Fruit fly (Drosophila melanogaster): ENCODE measurements around the gene bc10.

bc10 gene

DNA sequence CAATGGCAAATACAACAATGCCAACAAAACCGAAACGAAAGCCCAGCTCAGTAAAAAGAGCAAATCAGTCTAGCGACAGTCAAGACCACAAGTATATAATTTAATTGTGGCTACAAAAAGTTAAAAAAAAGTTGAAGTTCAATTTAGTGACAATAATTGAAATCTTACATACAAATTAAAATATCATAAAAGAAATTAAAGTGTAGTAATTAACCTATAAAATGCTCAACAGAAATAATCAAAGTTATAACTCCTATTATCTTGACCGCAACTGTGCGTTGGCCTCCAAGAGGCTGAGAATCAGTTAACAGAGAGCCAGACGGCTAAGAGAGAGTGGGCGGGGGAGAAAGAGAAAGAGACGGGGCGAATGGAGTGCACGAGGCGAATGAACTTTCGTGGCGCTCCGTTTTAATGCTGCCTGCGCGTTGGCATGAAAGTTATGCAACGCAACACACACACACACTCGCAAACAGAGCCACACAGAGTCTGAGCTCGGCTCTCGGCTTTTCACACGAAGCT, 46.8 kb downstream of the bc10 start (continued):
- peak in 1 of 2 experiments; percentile 94 for TF ChIP-seq eve (GFP tag; optimal IDR thresholded peaks at IDR 0.05)
- peak; percentile 86 for TF ChIP-seq CG2202 (tag; optimal IDR thresholded peaks at IDR 0.05)
- peak; percentile 92 for TF ChIP-seq CG8388 (GFP tag; optimal IDR thresholded peaks at IDR 0.05)
- peak; percentile 41 for TF ChIP-seq Fer2 (tag; optimal IDR thresholded peaks at IDR 0.05)
- TF ChIP-seq CG10267 (tag; optimal IDR thresholded peaks at IDR 0.05), result peak; percentile 89
- peak; percentile 7; the same call in 1 of the 2 replicates for TF ChIP-seq CG10321 (GFP tag; IDR thresholded peaks at IDR 0.05)
- peak; percentile 73 for TF ChIP-seq CG17568 (GFP tag; optimal IDR thresholded peaks at IDR 0.05)
- peak; percentile 84 for TF ChIP-seq row (GFP tag; IDR thresholded peaks at IDR 0.05)
- peak; percentile 41; the same call in 1 of the 2 replicates for TF ChIP-seq Atf6 (GFP tag; IDR thresholded peaks at IDR 0.05)
- TF ChIP-seq CG11456 (GFP tag; IDR thresholded peaks at IDR 0.05), result no peak
- peak; percentile 60 for TF ChIP-seq cwo (GFP tag; optimal IDR thresholded peaks at IDR 0.05)
- TF ChIP-seq CG17361 (GFP tag; IDR thresholded peaks at IDR 0.05), result peak; percentile 91
- TF ChIP-seq ind (GFP tag; optimal IDR thresholded peaks at IDR 0.05), result peak; percentile 78
- peak; percentile 45 for TF ChIP-seq CG6654 (GFP tag; optimal IDR thresholded peaks at IDR 0.05)
- peak; percentile 32 for TF ChIP-seq CG1603 (tag; optimal IDR thresholded peaks at IDR 0.05)
- TF ChIP-seq chif (GFP tag; optimal IDR thresholded peaks at IDR 0.05), result peak; percentile 33 to 73
- peak; percentile 51 for TF ChIP-seq CG13775 (GFP tag; optimal IDR thresholded peaks at IDR 0.05)
- TF ChIP-seq CG30020 (tag; optimal IDR thresholded peaks at IDR 0.05), result peak; percentile 64
- peak; percentile 91 for TF ChIP-seq Xrp1 (GFP tag; IDR thresholded peaks at IDR 0.05)
- no peak for TF ChIP-seq Atf-2 (GFP tag; optimal IDR thresholded peaks at IDR 0.05)
- TF ChIP-seq knrl (GFP tag; IDR thresholded peaks at IDR 0.05; ENCODE audit: partially characterized antibody), result no peak
- no peak for TF ChIP-seq Dref (GFP tag; IDR thresholded peaks at IDR 0.05)
- TF ChIP-seq ato (GFP tag; IDR thresholded peaks at IDR 0.05; ENCODE audit: partially characterized antibody), result no peak
- peak; percentile 34 for TF ChIP-seq Ets97D (GFP tag; optimal IDR thresholded peaks at IDR 0.05)
- no peak for TF ChIP-seq unc-4 (GFP tag; IDR thresholded peaks at IDR 0.05; ENCODE audit: partially characterized antibody)
- peak; percentile 48 for TF ChIP-seq cg (GFP tag; optimal IDR thresholded peaks at IDR 0.05)
- TF ChIP-seq B-H1 (GFP tag; IDR thresholded peaks at IDR 0.05), result peak; percentile 55; the same call in 2 of the 3 replicates
- TF ChIP-seq sima (GFP tag; optimal IDR thresholded peaks at IDR 0.05), result no peak
- peak; percentile 28 for TF ChIP-seq CG4617 (GFP tag; optimal IDR thresholded peaks at IDR 0.05; ENCODE audit: borderline replicate concordance)
- TF ChIP-seq Jarid2 (GFP tag; optimal IDR thresholded peaks at IDR 0.05), result peak; percentile 54
- peak; percentile 68 for TF ChIP-seq tio (GFP tag; optimal IDR thresholded peaks at IDR 0.05)
- no peak for TF ChIP-seq da (GFP tag; optimal IDR thresholded peaks at IDR 0.05)
- peak; percentile 94 for TF ChIP-seq CG18262 (tag; optimal IDR thresholded peaks at IDR 0.05)
- peak; percentile 62 for TF ChIP-seq sisA (GFP tag; IDR thresholded peaks at IDR 0.05)
- TF ChIP-seq CG8281 (tag; optimal IDR thresholded peaks at IDR 0.05), result peak; percentile 60
- 0 out of 3 replicates have a peak, but pooled peaks have one; percentile 23 for TF ChIP-seq zfh1 (GFP tag; IDR thresholded peaks at IDR 0.05)
- TF ChIP-seq nmo (GFP tag; optimal IDR thresholded peaks at IDR 0.05), result peak; percentile 88
- TF ChIP-seq schlank (tag; optimal IDR thresholded peaks at IDR 0.05), result no peak
- peak; percentile 77 for TF ChIP-seq CG6254 (GFP tag; optimal IDR thresholded peaks at IDR 0.05)
- TF ChIP-seq dmrt99B (tag; optimal IDR thresholded peaks at IDR 0.05), result peak; percentile 86
- TF ChIP-seq CG31441 (GFP tag; IDR thresholded peaks at IDR 0.05), result peak; percentile 95
- peak; percentile 89 for TF ChIP-seq fd96Cb (tag; optimal IDR thresholded peaks at IDR 0.05)
- peak; percentile 85 for TF ChIP-seq az2 (GFP tag; optimal IDR thresholded peaks at IDR 0.05)
- peak; percentile 73; the same call in 2 of the 3 replicates for TF ChIP-seq CG14050 (GFP tag; IDR thresholded peaks at IDR 0.05)
- no peak for TF ChIP-seq CG1647 (GFP tag; optimal IDR thresholded peaks at IDR 0.05)
- peak; percentile 67 for TF ChIP-seq scrt (GFP tag; optimal IDR thresholded peaks at IDR 0.05)
- TF ChIP-seq ci (GFP tag; IDR thresholded peaks at IDR 0.05), result peak; percentile 88
- no peak for TF ChIP-seq toy (GFP tag; IDR thresholded peaks at IDR 0.05)
- TF ChIP-seq TFAM (GFP tag; optimal IDR thresholded peaks at IDR 0.05), result peak; percentile 38
- TF ChIP-seq Spps (tag; optimal IDR thresholded peaks at IDR 0.05), result peak; percentile 92
